Worm (Caenorhabditis elegans) whole organism, L4/young adult: Measurements from ENCODE around the gene trcs-1.
A peak's percentile ranks its signal among the peaks of the same experiment; 100 is the strongest.

Source experiments
- W03F9.2 ChIP-seq: fragments of 150-350 bp; optimal IDR thresholded peaks from 2 replicates; lab custom pipeline; 2014; ENCODE audit warnings: missing biosample characterization, missing genetic modification characterization
- dao-5 ChIP-seq: sonication (generic microtip); optimal IDR thresholded peaks from 2 replicates; lab custom pipeline; 2016; ENCODE audit warnings: missing genotype, missing genetic modification characterization, moderate library complexity, missing compliant biosample characterization
- him-1 ChIP-seq: sonication (generic microtip); optimal IDR thresholded peaks from 2 replicates; lab custom pipeline; 2016; ENCODE audit warnings: missing genotype, missing genetic modification reagents, missing genetic modification characterization, missing compliant biosample characterization

Gene trcs-1

DNA sequence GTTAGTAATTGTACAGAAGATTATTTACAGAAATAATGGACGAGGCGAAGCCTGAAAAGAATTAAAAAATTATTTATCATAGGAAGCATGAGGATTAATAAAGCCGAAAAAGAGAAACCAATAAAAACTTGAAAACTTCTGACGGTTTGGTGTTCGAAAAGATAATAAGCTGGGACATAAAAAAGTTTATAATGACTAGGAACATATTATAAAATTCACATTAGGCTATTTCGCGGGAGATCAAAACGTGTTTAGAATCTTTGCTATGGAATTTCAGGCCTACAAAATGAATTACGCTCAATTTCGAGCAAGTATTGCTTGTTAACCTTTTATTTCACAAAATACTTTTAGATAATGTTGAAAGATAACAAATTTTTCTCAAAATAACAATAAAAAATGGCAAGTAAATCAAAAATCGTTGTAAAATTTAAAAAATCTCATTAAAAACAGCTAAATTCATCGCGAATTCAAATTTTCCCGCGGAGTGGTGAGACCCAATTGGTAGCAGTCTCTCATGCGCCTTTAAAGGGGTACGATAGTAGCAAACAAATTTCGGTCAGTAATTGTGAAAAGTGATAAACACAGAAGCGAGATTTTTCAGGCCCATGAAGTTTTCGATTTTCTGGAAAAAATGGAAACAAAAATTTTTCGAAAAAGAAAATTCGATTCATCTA, at the start of gene trcs-1:
Gene trcs-1, minus strand, starts transcription at position 51 of the 674 bp plus-strand sequence.
- TF ChIP-seq W03F9.2 (tag; lab: Kevin White, UChicago), result peak; percentile 26
- TF ChIP-seq him-1, result no peak
- no peak for TF ChIP-seq dao-5 (tag; lab: Kevin White, UChicago)

DNA sequence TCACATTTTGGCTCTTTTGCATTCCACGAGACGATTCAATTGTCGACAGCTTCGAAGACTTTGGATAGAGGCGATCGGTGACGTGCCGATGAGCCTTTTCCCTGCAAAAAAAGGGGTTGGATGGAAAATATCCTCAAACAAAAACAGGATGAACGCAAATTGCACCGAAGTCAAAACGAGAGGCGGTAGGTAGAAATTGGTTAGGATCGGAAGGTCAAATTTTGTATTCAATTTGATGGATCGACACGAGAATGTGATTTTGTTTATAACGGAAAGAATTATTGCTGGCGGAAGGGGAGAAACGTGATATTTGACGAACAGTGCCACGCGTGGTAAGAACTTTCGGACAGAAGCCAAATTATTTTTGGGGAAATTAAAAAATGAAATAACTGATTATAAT, 46.2 kb upstream of the trcs-1 start, which contains the start of gene mca-1:
Gene mca-1, minus strand, starts transcription at position 101 of the 400 bp plus-strand sequence.
- TF ChIP-seq W03F9.2 (tag; lab: Kevin White, UChicago) (no peak), him-1 (no peak), dao-5 (tag; lab: Kevin White, UChicago) (no peak)

DNA sequence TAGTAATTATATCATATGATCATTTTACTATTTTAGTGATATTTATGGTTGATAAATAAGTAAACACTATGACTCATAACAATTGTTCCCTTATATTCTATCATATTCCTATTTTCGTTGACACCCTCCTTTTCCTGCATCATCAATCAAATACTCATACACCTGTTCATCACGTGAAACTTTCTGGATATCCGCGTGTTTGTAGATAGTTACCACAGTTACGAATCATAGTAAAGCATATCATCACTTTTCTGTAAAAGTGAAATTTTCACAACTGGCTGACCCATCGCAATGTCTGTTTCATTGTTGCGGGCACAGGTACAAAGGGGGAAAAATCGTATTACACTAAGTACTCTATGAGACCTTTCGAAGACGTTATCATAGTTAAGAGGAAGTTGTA, 45.3 kb upstream of the trcs-1 start:
- TF ChIP-seq dao-5 (tag; lab: Kevin White, UChicago), result no peak
- no peak for TF ChIP-seq him-1
- TF ChIP-seq W03F9.2 (tag; lab: Kevin White, UChicago), result no peak

DNA sequence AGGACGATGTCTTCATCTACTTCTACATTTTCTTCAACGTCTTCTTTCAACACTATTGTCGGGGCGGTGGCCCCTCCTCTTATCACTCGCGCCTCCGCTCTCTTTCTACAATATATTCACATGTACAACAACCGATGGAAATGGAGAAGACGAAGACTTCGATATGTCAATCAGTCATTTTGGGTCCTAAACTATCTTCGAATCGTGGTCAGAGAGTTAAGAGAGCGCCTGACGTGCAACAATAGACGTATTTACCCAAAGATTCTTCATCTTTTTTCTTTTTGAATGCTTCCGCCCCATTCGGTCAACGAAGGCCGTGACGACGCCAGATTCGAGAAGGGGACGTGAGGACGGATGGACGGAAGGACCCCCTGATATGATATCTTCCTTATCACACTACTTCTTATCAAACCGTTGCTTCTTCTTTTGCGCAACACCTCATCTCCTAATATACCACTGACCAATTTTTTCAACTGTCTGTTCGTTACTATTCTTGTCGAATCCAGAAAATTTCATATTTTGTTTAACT, 44.4 kb upstream of the trcs-1 start:
- TF ChIP-seq him-1 (no peak), W03F9.2 (tag; lab: Kevin White, UChicago) (no peak), dao-5 (tag; lab: Kevin White, UChicago) (no peak)

DNA sequence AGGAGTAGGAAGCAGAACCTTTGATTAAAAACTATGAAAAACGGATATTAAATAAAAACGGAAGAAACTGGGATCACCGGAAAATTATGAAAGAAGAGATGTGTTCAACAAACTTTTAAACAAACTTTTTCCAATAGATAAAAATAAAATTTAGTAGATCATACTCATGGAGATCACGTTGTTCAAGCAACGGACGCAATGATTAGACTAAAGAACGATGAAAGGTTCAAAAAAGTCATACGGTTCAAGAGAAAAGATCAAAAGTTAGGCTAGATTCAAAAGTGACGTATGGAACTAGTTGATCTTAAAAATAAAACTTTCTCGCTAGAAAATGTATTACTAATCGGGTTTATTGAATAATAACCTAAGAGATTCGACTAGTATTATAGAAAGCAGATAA, 43.5 kb upstream of the trcs-1 start:
- no peak for TF ChIP-seq him-1
- TF ChIP-seq dao-5 (tag; lab: Kevin White, UChicago), result no peak

DNA sequence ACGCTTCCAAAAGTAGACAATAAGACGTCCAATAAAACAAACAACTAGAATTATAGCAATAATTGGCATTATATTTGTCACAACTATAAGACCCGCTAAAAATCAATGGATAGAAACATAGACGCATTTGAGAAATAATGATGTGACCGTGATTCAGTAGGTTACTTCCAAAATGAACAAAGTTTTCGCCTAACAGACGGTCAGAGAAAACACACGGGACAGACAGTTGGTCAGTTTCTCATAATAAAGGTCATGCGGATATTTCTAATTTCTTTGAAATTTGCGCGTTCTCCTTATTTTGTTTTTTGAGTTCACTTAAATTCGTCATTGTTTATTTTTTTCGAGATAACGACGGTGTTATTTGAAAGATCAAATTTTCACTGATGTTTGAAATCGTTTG, 42.9 kb upstream of the trcs-1 start:
- no peak for TF ChIP-seq him-1
- no peak for TF ChIP-seq dao-5 (tag; lab: Kevin White, UChicago)
- TF ChIP-seq W03F9.2 (tag; lab: Kevin White, UChicago), result no peak

DNA sequence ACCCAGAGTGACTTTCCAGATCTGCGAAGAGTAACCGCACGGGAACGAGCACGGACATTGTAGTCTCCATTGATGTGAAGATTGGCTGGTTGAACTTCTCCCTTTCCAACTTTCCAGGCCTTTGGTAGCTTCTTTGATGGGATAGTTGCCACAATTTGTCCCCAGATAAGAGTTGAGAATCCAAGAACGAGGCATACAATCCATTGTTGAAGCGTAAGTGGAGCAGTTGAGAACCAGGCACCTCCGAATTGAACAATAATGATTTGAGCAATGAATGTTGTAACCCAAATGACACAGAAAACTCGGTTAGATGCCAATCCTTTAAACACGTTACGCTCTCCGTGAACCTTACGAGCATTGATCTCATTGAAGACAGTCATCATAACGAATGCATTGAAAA, 38.4 kb upstream of the trcs-1 start:
- TF ChIP-seq dao-5 (tag; lab: Kevin White, UChicago) (no peak), him-1 (no peak), W03F9.2 (tag; lab: Kevin White, UChicago) (no peak)

DNA sequence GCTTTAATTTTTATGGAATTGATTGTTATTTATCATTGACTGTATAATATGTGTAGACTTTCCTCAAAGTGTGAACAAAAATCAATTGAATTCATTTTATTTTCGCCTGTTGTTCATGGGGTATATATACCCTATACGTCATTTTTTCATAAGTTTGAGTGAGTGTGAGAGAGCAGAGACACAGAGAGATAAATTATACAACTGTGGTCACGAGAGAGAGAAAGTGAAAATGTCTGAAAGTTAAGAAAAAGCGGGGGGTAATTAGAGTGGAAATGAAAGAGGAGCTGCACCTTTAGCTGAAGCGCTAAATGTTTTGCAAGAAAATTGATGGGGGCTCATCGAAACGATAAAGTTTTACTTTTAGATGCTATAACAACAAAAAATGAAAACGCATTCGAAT, 37.2 kb upstream of the trcs-1 start:
- TF ChIP-seq W03F9.2 (tag; lab: Kevin White, UChicago) (no peak), him-1 (no peak), dao-5 (tag; lab: Kevin White, UChicago) (no peak)

DNA sequence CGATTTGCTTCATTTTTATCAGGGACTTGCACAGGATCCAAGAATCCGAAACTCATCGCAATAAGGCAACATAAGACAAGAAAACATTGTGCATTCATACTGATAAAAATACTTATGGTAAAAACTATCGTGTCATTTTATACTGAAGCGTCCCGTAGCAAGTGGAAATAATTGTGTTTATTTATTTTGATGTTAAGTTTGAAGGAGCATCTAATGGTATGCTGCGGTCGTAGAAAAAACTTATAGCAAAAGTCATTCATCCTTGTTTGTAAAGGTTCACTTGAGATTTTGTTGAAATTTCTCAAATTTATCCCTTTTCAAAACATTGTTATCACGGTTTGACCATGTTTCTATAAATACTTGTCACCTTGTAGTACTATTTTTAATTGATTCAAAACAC, 36.3 kb upstream of the trcs-1 start, which contains the start of gene W09C2.10:
Gene W09C2.10, minus strand, starts transcription at position 101 of the 400 bp plus-strand sequence.
- no peak for TF ChIP-seq dao-5 (tag; lab: Kevin White, UChicago)
- no peak for TF ChIP-seq W03F9.2 (tag; lab: Kevin White, UChicago)
- no peak for TF ChIP-seq him-1

DNA sequence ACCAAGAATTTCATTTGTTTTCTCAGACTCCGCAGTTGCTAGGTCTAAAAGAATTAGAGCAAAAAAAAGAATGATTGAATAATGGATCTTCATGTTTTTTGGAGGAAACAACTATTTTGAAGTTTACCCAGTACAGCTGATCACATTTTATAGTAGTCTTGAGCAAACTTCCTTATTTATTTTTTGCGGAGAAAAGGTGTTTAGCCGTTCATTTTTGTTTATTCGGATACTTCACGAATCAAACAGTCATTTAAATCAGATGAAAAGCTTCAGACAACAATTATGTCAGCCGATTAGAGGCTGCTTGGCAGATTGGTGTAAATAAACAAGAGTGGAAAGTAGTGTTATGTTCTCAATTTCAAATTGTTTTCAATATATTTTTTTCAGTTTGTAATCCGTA, 35.6 kb upstream of the trcs-1 start, which contains the start of gene W09C2.8:
Gene W09C2.8, minus strand, starts transcription at position 101 of the 400 bp plus-strand sequence.
- TF ChIP-seq dao-5 (tag; lab: Kevin White, UChicago) (no peak), him-1 (no peak), W03F9.2 (tag; lab: Kevin White, UChicago) (no peak)

DNA sequence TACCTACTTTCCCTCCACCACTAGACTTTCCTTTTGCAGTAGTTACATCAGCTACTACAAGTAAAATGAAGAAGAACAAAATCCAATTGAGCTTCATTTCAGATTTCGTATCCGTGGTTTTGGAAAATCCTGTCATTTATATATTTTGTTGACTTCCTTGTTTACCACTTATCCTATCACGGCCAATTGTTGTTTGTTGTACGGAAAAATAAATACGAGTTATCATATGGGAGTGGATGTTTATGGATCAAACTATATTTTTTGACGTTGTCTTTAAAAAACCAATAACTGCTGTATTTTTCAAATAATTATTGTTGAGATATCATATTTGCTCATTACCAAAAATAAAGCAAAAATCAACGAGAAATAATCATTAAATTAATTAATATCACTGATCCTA, 34.6 kb upstream of the trcs-1 start, which contains the start of gene W09C2.9:
Gene W09C2.9, minus strand, starts transcription at position 101 of the 400 bp plus-strand sequence.
- no peak for TF ChIP-seq him-1

DNA sequence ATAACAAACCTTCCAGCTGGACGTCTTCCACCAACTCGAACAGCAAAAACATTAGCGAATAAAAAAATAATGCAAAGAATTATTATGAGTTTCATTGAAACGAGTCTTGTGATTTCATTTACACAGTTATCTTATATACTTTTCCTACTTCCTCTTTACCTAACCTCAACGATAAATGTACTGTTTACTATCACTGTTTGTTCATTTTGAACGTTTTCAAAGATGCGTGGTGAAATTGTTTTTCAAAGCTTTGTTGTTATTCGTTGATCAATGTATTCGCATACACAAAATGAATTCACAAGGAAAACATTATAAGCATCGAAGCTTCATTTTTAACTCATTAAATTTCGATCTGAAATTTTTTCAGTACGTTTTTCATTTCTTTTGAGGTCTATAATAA, 33.6 kb upstream of the trcs-1 start, which contains the start of gene W09C2.7:
Gene W09C2.7, minus strand, starts transcription at position 101 of the 400 bp plus-strand sequence.
- TF ChIP-seq W03F9.2 (tag; lab: Kevin White, UChicago) (no peak), dao-5 (tag; lab: Kevin White, UChicago) (no peak), him-1 (no peak)

DNA sequence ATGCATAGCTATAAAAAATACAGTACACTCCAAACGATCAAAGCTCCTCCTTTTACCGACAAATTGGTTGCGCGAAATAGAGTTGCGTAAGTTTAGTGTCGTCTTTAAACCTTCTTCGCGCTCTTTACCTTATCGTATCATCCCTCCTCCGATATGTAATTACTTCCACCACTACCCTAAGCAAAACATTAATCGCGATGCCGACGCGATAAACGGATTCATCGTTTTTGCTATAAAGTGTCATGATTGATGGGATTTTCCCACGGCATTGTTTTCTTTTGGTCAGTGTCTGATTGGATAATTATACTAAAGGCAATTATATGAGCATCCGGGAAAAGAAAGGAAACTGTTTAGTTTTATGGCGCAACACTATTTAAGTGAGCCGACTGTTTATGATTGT, 30.2 kb upstream of the trcs-1 start:
- TF ChIP-seq dao-5 (tag; lab: Kevin White, UChicago), result no peak

DNA sequence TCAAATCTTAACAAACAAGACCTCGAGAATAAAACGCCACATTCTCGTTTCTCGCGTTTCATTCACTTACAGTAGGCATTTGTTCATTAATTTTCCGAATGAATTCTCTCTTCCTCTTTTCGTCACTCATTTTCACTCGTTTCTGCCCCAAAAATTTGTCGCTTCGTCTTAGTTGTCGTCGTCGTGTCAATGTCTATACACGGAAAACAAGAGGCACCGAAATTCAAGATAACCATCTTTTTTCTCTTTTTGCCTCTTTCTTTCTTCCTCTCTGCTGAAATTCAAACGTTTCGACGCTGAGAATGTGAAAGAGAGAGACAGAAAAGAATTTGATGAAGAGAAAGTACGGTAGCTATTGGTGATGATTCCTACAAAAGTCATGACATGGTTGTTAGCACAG, 29.4 kb upstream of the trcs-1 start:
- no peak for TF ChIP-seq W03F9.2 (tag; lab: Kevin White, UChicago)
- TF ChIP-seq dao-5 (tag; lab: Kevin White, UChicago), result no peak
- TF ChIP-seq him-1, result no peak

DNA sequence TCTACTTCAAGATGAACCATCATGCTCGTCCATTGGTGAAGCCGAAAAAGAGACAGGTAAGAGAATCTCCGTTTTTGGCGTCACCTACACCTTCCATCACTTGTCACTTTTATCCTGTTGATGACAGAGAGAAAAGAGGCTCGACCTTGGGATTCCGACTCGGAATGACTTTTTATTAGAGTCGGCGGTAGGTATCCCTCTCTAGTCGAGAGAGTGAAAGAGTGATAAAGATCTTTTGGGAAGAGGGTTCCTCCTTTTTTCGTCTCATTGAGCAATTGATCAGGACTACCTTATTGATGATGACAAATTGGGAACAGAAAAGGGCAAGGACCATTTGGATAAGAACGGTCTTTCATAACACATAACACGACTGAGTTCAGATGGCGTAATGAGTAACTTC, 28.7 kb upstream of the trcs-1 start:
- TF ChIP-seq dao-5 (tag; lab: Kevin White, UChicago) (no peak), him-1 (no peak), W03F9.2 (tag; lab: Kevin White, UChicago) (no peak)
